Worm (Caenorhabditis elegans) whole organism, L4/young adult: ENCODE data around the gene swt-5.

ENCODE experiments used
- dao-5 ChIP-seq: sonication (generic microtip); optimal IDR thresholded peaks from 2 replicates; lab custom pipeline; 2016; ENCODE audit warnings: missing genotype, missing genetic modification characterization, moderate library complexity, missing compliant biosample characterization
- him-1 ChIP-seq: sonication (generic microtip); optimal IDR thresholded peaks from 2 replicates; lab custom pipeline; 2016; ENCODE audit warnings: missing genotype, missing genetic modification reagents, missing genetic modification characterization, missing compliant biosample characterization

DNA sequence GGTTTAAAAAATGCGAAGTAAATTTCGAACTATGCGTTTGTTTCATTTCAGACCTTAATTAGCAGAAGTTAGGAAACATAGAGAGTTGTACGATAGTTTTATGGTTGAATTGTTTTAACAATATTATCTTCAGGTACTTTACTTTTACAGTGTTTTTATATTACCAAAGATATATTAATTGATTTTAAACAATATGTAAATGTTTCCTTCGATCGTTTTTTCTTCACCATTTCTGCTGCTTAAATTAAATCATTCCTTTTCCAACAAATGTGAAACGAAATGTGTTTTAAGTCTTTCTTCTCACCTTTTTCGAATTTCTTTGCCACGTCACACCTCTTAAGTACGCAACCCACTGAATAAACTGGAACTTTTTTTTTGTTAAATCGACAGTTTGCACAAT lies 47.9 kb upstream of the swt-5 start:
- TF ChIP-seq him-1 (tag; lab: Kevin White, UChicago) = no peak
- TF ChIP-seq dao-5 (tag; lab: Kevin White, UChicago) = no peak
